Worm (Caenorhabditis elegans) whole organism, midembryonic: ENCODE data around the gene M04D8.8.
A peak's percentile ranks its signal among the peaks of the same experiment; 100 is the strongest.

Source experiments
- T22C8.4 ChIP-seq: fragments of 200-800 bp; sonication (Bioruptor generic); IDR thresholded peaks from 2 replicates; pipeline ENCODE4 v1.3.6; 2022; ENCODE audit warnings: missing genetic modification characterization, missing compliant biosample characterization
- cog-1 ChIP-seq: sonication (generic microtip); optimal IDR thresholded peaks from 2 replicates; lab custom pipeline; 2016; ENCODE audit warnings: missing genetic modification characterization, missing compliant biosample characterization
- flt-1 ChIP-seq: fragments of 200-800 bp; sonication (Bioruptor generic); IDR thresholded peaks from 2 replicates; pipeline ENCODE4 v1.3.6; 2022; ENCODE audit warnings: missing genetic modification characterization, missing compliant biosample characterization
- klf-2 ChIP-seq: fragments of 200-800 bp; sonication (Bioruptor generic); conservative IDR thresholded peaks from 2 replicates; pipeline ENCODE4 v1.3.6; 2022; ENCODE audit warnings: missing genetic modification reagents, missing genetic modification characterization, missing compliant biosample characterization
- med-1 ChIP-seq: sonication (generic microtip); optimal IDR thresholded peaks from 2 replicates; lab custom pipeline; 2017; ENCODE audit warnings: missing genetic modification characterization, mild to moderate bottlenecking, missing compliant biosample characterization, antibody characterized with exemption, missing genetic modification reagents; ENCODE audit not compliant: insufficient read depth
- ref-1 ChIP-seq: fragments of 200-800 bp; sonication (Bioruptor generic); conservative IDR thresholded peaks from 2 replicates; pipeline ENCODE4 v1.3.6; 2022; ENCODE audit warnings: missing genetic modification reagents, missing genetic modification characterization, missing compliant biosample characterization
- tab-1 ChIP-seq: fragments of 200-800 bp; sonication (Bioruptor generic); IDR thresholded peaks from 2 replicates; pipeline ENCODE4 v1.3.6; 2022; ENCODE audit warnings: missing genetic modification characterization, missing compliant biosample characterization
- ztf-23 ChIP-seq: fragments of 200-800 bp; sonication (Bioruptor generic); IDR thresholded peaks from 2 replicates; pipeline ENCODE4 v1.3.6; 2022; ENCODE audit warnings: missing genetic modification reagents, missing genetic modification characterization, missing compliant biosample characterization
- ztf-29 ChIP-seq: fragments of 200-800 bp; sonication (Bioruptor generic); IDR thresholded peaks from 2 replicates; pipeline ENCODE4 v1.3.6; 2022; ENCODE audit warnings: missing genetic modification reagents, missing genetic modification characterization, missing compliant biosample characterization

The M04D8.8 gene

DNA sequence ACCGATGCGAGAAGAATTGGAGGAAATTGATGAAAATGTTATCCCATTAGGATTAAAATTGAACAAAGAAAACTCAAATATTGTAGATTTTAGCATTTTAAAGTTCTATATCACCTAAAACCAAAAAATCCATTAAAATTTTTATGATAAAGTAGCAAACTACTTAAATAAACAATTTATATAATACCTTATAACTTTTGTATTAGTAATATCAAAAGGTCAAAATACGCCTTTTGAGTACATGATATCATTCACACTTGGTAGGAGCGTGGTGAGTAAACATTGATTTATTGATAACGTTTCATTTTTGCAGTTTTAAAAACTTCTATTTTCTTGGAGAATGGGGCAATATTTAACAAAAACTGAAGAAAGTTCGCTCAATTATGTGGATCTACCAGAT is 32.9 kb upstream of the M04D8.8 start, which contains the start of gene C05B5.5:
Gene C05B5.5 (plus strand): TSS at position 301 of the 400 bp plus-strand sequence.
- TF ChIP-seq med-1 (GFP tag; lab: Kevin White, UChicago): no peak
- no peak for TF ChIP-seq ref-1 (GFP tag; lab: Robert Waterston, UW)
- TF ChIP-seq ztf-23 (GFP tag; lab: Robert Waterston, UW): no peak
- no peak for TF ChIP-seq flt-1 (GFP tag; lab: Robert Waterston, UW)
- no peak for TF ChIP-seq T22C8.4 (GFP tag; lab: Robert Waterston, UW)
- no peak for TF ChIP-seq ztf-29 (GFP tag; lab: Robert Waterston, UW)
- TF ChIP-seq cog-1: no peak
- no peak for TF ChIP-seq tab-1 (GFP tag; lab: Robert Waterston, UW)
- no peak for TF ChIP-seq klf-2 (GFP tag; lab: Robert Waterston, UW)

DNA sequence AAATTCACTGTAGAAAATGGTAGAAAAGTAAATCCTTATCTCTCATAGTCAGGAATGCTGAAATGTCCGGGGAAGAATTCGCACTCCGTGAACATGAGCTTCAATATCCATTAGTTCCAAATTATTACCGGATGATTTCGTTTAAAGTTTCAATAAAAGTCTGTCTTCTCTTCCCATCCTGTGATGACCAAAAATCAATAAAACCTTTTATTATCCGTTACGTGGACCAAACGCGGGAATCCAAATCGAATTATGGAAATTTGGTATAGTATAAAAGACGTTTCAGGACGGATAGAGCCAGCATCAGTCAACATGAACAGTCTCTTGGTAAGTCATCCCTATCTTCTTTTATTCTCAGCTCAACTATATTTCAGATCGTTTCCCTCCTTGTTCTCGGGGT is 29.8 kb upstream of the M04D8.8 start, which contains the start of gene C05B5.11:
Gene C05B5.11 (plus strand): TSS at position 301 of the 400 bp plus-strand sequence.
- TF ChIP-seq tab-1 (GFP tag; lab: Robert Waterston, UW) (no peak), cog-1 (no peak), klf-2 (GFP tag; lab: Robert Waterston, UW) (no peak), T22C8.4 (GFP tag; lab: Robert Waterston, UW) (no peak), ztf-23 (GFP tag; lab: Robert Waterston, UW) (no peak)

DNA sequence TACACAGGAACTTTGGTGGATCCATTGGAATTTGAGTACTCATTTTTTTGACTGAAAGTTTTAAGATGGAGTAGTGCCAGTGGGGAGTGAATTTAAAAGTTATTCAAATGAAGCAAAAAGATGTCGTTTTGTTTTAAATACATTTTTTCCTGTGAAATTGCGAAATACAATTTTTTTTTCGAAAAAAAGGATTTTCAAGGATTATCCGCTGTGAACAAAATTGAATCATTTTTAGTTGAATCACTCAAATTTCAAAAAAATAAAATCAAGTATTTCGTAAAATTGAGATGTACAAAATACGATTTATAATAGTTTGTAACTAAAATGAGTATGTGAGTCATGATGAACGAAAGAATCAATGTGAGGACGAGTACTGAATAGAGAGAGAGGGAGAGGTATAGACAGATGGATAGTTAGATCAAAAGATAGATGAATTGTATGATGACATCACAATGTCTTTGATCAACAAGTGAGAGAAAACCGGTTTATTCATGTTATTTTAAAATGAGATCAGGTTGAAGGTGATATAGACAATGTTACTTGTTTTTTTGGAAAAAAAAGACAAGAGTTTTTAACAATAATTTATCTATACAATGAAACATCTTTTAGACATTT is 27.1 kb upstream of the M04D8.8 start, which contains the start of gene C05B5.8:
Gene C05B5.8 (minus strand): TSS at position 51 of the 615 bp plus-strand sequence.
- TF ChIP-seq cog-1 (no peak), tab-1 (GFP tag; lab: Robert Waterston, UW) (no peak), flt-1 (GFP tag; lab: Robert Waterston, UW) (no peak), T22C8.4 (GFP tag; lab: Robert Waterston, UW) (no peak), med-1 (GFP tag; lab: Kevin White, UChicago) (no peak), ztf-29 (GFP tag; lab: Robert Waterston, UW) (no peak), klf-2 (GFP tag; lab: Robert Waterston, UW) (no peak), ref-1 (GFP tag; lab: Robert Waterston, UW) (no peak), ztf-23 (GFP tag; lab: Robert Waterston, UW) (no peak)

DNA sequence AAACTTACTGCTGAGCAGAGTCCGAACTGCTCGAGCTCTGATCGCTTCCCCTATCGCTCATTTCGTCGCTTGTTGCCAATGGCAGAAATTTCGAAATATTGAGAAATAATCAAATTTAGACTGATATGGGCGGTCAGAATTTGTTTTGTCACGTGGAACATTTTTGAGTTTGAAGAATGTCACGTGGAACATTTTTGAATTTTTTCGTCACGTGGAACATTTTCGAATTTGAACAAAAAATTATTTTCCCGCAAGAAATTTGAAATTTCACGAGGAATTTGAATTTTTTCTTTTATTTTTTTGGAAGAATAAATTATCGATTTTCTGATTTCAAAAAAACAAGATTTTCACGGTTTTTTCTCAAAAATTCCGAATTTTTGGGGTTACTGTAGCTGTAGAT is 23.9 kb upstream of the M04D8.8 start, which contains the start of gene fbxa-155:
Gene fbxa-155 (minus strand): TSS at position 101 of the 400 bp plus-strand sequence.
- no peak for TF ChIP-seq cog-1
- TF ChIP-seq ref-1 (GFP tag; lab: Robert Waterston, UW): no peak
- no peak for TF ChIP-seq ztf-29 (GFP tag; lab: Robert Waterston, UW)
- no peak for TF ChIP-seq med-1 (GFP tag; lab: Kevin White, UChicago)
- no peak for TF ChIP-seq ztf-23 (GFP tag; lab: Robert Waterston, UW)
- no peak for TF ChIP-seq T22C8.4 (GFP tag; lab: Robert Waterston, UW)
- TF ChIP-seq klf-2 (GFP tag; lab: Robert Waterston, UW): no peak
- no peak for TF ChIP-seq tab-1 (GFP tag; lab: Robert Waterston, UW)

DNA sequence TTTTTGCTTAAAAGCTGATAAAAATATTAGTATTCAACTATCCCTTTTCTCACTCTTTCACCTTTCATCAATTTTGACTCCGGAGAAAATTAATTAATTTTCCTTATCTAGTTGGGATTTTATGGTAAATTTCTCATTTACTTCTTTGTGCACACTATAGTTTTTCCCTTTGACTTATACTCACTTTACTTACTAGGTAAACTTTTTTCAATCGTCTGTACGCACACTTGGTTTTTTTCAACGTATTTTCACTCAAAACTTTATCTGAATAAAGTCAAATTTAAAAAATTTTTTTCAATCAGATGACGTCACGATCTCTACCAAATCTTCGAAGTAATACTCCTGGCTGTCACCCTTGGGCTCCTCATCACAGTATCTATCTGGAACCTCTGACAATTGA is 21.8 kb upstream of the M04D8.8 start, which contains the start of gene C05B5.16:
Gene C05B5.16 (plus strand): TSS at position 301 of the 400 bp plus-strand sequence.
- TF ChIP-seq ztf-23 (GFP tag; lab: Robert Waterston, UW) (no peak), med-1 (GFP tag; lab: Kevin White, UChicago) (no peak), flt-1 (GFP tag; lab: Robert Waterston, UW) (no peak), ref-1 (GFP tag; lab: Robert Waterston, UW) (no peak), tab-1 (GFP tag; lab: Robert Waterston, UW) (no peak), T22C8.4 (GFP tag; lab: Robert Waterston, UW) (no peak), cog-1 (no peak), ztf-29 (GFP tag; lab: Robert Waterston, UW) (no peak), klf-2 (GFP tag; lab: Robert Waterston, UW) (no peak)

DNA sequence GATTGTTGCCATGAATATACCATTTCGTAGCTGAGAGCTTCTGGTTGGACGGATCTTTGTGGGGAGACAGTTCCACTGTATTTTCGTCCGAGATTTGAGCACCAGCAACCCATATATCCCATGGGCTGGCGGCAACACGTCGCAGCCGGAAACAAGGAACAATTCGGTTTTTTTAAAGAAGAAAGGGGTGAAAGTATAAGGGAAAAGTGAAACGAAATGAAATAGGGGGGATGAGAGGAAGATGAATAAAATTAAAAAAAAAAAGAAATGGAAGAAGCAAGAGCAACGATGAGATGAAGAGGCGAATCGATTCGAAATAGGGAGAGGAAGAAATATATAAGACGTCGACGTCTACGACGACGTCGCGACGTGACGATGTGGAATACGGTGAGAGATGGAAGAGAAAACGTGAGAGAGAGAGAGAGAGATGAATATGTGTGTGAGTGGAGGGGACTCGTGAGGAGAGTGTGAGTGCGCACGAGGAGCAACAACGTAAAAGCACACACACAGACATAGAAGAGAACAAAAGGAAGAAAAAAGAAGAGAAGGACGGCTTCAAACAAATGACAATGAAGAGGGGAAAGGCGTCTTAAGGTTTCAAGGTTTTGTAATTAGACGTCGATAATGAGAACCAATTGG is 17.4 kb upstream of the M04D8.8 start, which contains the start of gene rgs-1:
Gene rgs-1 (minus strand): TSS at position 146 of the 639 bp plus-strand sequence.
- no peak for TF ChIP-seq cog-1
- 0 out of 2 replicates have a peak, but pooled peaks have one; percentile 26 for TF ChIP-seq flt-1 (GFP tag; lab: Robert Waterston, UW)
- no peak for TF ChIP-seq med-1 (GFP tag; lab: Kevin White, UChicago)
- TF ChIP-seq klf-2 (GFP tag; lab: Robert Waterston, UW): no peak

DNA sequence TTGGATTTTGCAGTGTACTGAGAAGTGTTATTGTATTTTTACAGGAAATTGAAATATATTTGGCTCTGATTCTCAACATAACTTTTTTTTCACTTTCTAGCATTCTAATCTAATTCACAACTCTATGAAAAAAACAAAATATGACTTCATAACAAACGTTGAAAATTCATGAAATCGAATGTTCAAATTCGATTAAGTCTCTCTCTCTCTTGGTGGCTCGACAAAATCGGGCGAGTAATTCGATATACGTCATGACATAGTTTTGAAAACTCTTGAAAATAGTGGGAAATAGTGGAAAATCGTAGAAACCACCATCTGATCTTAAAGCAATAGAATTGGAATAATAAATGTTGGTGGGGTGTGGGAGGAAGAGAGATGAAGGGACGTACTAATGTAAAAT is 16.0 kb upstream of the M04D8.8 start:
- no peak for TF ChIP-seq klf-2 (GFP tag; lab: Robert Waterston, UW)

DNA sequence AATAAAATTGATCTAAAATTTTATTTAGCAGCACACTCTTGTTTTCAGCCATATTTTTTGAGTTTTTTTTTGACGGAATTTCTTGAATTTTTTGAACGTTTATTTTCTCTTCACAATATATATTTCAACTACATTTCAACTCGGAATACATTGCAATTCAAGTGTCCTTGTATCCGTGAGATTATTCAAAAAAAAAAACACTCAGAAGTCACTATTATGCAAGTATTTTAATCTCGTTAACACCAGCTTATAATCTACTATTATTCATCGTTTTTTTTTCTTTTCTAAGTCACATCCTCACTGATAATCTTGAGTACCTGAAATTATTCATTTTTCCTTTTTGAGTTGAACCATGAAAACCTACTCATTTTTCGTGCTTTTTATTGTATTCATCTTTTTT is 10.5 kb upstream of the M04D8.8 start, which contains the start of gene ins-21:
Gene ins-21 (plus strand): TSS at position 301 of the 400 bp plus-strand sequence.
- TF ChIP-seq ztf-23 (GFP tag; lab: Robert Waterston, UW) (no peak), flt-1 (GFP tag; lab: Robert Waterston, UW) (no peak), ztf-29 (GFP tag; lab: Robert Waterston, UW) (no peak), klf-2 (GFP tag; lab: Robert Waterston, UW) (no peak), tab-1 (GFP tag; lab: Robert Waterston, UW) (no peak), T22C8.4 (GFP tag; lab: Robert Waterston, UW) (no peak), cog-1 (no peak), med-1 (GFP tag; lab: Kevin White, UChicago) (no peak), ref-1 (GFP tag; lab: Robert Waterston, UW) (no peak)

DNA sequence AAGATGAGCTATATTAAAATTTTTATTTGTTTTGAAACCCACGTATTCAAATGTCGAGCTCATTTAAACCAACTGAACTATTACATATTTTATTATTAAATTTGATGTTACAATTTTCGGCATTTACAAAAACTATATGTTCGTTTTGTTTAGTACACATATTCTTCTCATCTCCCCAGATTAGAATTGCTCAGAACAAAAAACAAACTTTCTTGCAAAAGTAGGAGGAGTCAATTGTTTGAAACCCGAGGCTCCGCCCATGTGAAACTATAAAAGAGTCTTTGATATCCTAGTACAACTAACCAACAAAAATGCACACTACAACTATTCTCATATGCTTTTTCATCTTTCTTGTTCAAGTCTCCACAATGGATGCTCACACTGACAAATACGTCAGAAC is 8.0 kb upstream of the M04D8.8 start, which contains the start of gene ins-22:
Gene ins-22 (plus strand): TSS at position 301 of the 400 bp plus-strand sequence.
- TF ChIP-seq ref-1 (GFP tag; lab: Robert Waterston, UW) (no peak), flt-1 (GFP tag; lab: Robert Waterston, UW) (no peak), med-1 (GFP tag; lab: Kevin White, UChicago) (no peak), tab-1 (GFP tag; lab: Robert Waterston, UW) (no peak), ztf-29 (GFP tag; lab: Robert Waterston, UW) (no peak), T22C8.4 (GFP tag; lab: Robert Waterston, UW) (no peak), klf-2 (GFP tag; lab: Robert Waterston, UW) (no peak), cog-1 (no peak), ztf-23 (GFP tag; lab: Robert Waterston, UW) (no peak)
